Fruit fly (Drosophila melanogaster) whole organism, wandering third instar larva: ENCODE measurements around the gene Miga.
A peak's percentile ranks its signal among the peaks of the same experiment; 100 is the strongest.

Source experiments
- Abd-B ChIP-seq: fragments of >200 bp; optimal IDR thresholded peaks from 2 replicates; lab custom pipeline; 2017; ENCODE audit warnings: missing biosample characterization, missing genetic modification characterization
- CG32264 ChIP-seq: fragments of 200-800 bp; sonication (Bioruptor generic); optimal IDR thresholded peaks from 2 replicates; lab custom pipeline; 2016; ENCODE audit warnings: missing biosample characterization, missing genetic modification characterization
- CG9705 ChIP-seq: fragments of 200-800 bp; sonication (Bioruptor generic); optimal IDR thresholded peaks from 2 replicates; lab custom pipeline; 2018; ENCODE audit warnings: missing biosample characterization, mild to moderate bottlenecking, missing genetic modification characterization
- CrebA ChIP-seq: fragments of 200-800 bp; sonication (Bioruptor generic); optimal IDR thresholded peaks from 2 replicates; lab custom pipeline; 2016; ENCODE audit warnings: missing biosample characterization, mild to moderate bottlenecking, missing genetic modification characterization, borderline replicate concordance
- Dfd ChIP-seq: fragments of >200 bp; optimal IDR thresholded peaks from 2 replicates; lab custom pipeline; 2017; ENCODE audit warnings: missing biosample characterization, missing genetic modification characterization
- Dif ChIP-seq: fragments of 200-275, 200-300 bp; sonication (Bioruptor generic); optimal IDR thresholded peaks from 2 replicates; lab custom pipeline; 2018; ENCODE audit warnings: missing biosample characterization, missing genetic modification characterization; ENCODE audit not compliant: partially characterized antibody
- GATAd ChIP-seq: sonication (Bioruptor generic); optimal IDR thresholded peaks from 2 replicates; lab custom pipeline; 2016; ENCODE audit warnings: missing biosample characterization, missing genetic modification characterization
- HLH106 ChIP-seq: fragments of 200-800 bp; optimal IDR thresholded peaks from 3 replicates; lab custom pipeline; 2019; ENCODE audit warnings: missing biosample characterization, mild to moderate bottlenecking, missing genetic modification characterization, moderate library complexity
- Hnf4 ChIP-seq: fragments of 200-800 bp; sonication (Bioruptor generic); optimal IDR thresholded peaks from 2 replicates; lab custom pipeline; 2016; ENCODE audit warnings: missing biosample characterization, mild to moderate bottlenecking, missing genetic modification characterization
- Hr78 ChIP-seq: fragments of >200 bp; optimal IDR thresholded peaks from 2 replicates; lab custom pipeline; 2017; ENCODE audit warnings: missing biosample characterization, missing genetic modification characterization
- Hr83 ChIP-seq: fragments of 200-300 bp; sonication (Bioruptor generic); optimal IDR thresholded peaks from 2 replicates; lab custom pipeline; 2016; ENCODE audit warnings: missing biosample characterization, mild to moderate bottlenecking, missing genetic modification characterization, moderate library complexity; ENCODE audit not compliant: poor library complexity, severe bottlenecking
- Jra ChIP-seq: sonication (Bioruptor generic); optimal IDR thresholded peaks from 2 replicates; lab custom pipeline; 2016; ENCODE audit warnings: missing biosample characterization, missing genetic modification characterization
- Mio ChIP-seq: sonication (Bioruptor generic); optimal IDR thresholded peaks from 2 replicates; lab custom pipeline; 2016; ENCODE audit warnings: missing biosample characterization, missing genetic modification characterization
- Myc ChIP-seq: fragments of >200 bp; optimal IDR thresholded peaks from 2 replicates; lab custom pipeline; 2017
- N ChIP-seq: fragments of >200 bp; optimal IDR thresholded peaks from 2 replicates; lab custom pipeline; 2018; ENCODE audit warnings: missing biosample characterization, missing external identifiers, missing genetic modification characterization
- OdsH ChIP-seq: fragments of 200-800 bp; sonication (Bioruptor generic); optimal IDR thresholded peaks from 2 replicates; lab custom pipeline; 2016; ENCODE audit warnings: missing biosample characterization, mild to moderate bottlenecking, missing genetic modification characterization
- Rel ChIP-seq, 2 experiments: fragments of 200-800 bp; sonication (Bioruptor generic) in 1 of 2; optimal IDR thresholded peaks; 2 replicates in 1 of 2; 3 replicates in 1 of 2; lab custom pipeline; 2016 to 2019; ENCODE audit warnings: mild to moderate bottlenecking in 2 of 2, missing biosample characterization in 2 of 2, missing genetic modification characterization in 2 of 2, moderate library complexity in 1 of 2
- Sp1 ChIP-seq: fragments of 200-800 bp; sonication (Bioruptor generic); optimal IDR thresholded peaks from 3 replicates; lab custom pipeline; 2019; ENCODE audit warnings: missing biosample characterization, mild to moderate bottlenecking, missing genetic modification characterization, moderate library complexity
- Vsx2 ChIP-seq: fragments of 200-300, 225-300 bp; sonication (Bioruptor generic); optimal IDR thresholded peaks from 2 replicates; lab custom pipeline; 2018; ENCODE audit warnings: missing biosample characterization, missing genetic modification characterization; ENCODE audit not compliant: partially characterized antibody
- br ChIP-seq: fragments of 200-800 bp; sonication (Bioruptor generic); optimal IDR thresholded peaks from 2 replicates; lab custom pipeline; 2016; ENCODE audit warnings: missing biosample characterization, missing genetic modification characterization
- brk ChIP-seq: fragments of 200-800 bp; sonication (Bioruptor generic); optimal IDR thresholded peaks from 2 replicates; lab custom pipeline; 2016; ENCODE audit warnings: missing biosample characterization, mild to moderate bottlenecking, missing genetic modification characterization
- dl ChIP-seq, 2 experiments: fragments of 175-275, 200-275 bp in 1 of 2; fragments of 200-275 bp in 1 of 2; sonication (Bioruptor generic); optimal IDR thresholded peaks; lab custom pipeline; 2018; ENCODE audit warnings: mild to moderate bottlenecking in 2 of 2, missing biosample characterization in 2 of 2, missing genetic modification characterization in 2 of 2, moderate library complexity in 2 of 2; ENCODE audit not compliant: partially characterized antibody in 2 of 2, insufficient read depth in 1 of 2
- dmrt93B ChIP-seq: fragments of 200-800 bp; sonication (Bioruptor generic); optimal IDR thresholded peaks from 2 replicates; lab custom pipeline; 2018; ENCODE audit warnings: missing biosample characterization, mild to moderate bottlenecking, missing genetic modification characterization
- dsf ChIP-seq: sonication (Bioruptor generic); optimal IDR thresholded peaks from 2 replicates; lab custom pipeline; 2016; ENCODE audit warnings: missing biosample characterization, missing genetic modification characterization, borderline replicate concordance
- ey ChIP-seq: fragments of 200-800 bp; sonication (Bioruptor generic); optimal IDR thresholded peaks from 2 replicates; lab custom pipeline; 2016; ENCODE audit warnings: missing biosample characterization, missing genetic modification characterization
- foxo ChIP-seq, 2 experiments: fragments of 200-800 bp; sonication (Bioruptor generic); optimal IDR thresholded peaks; 2 replicates in 1 of 2; 3 replicates in 1 of 2; lab custom pipeline; 2016 to 2017; ENCODE audit warnings: missing biosample characterization in 2 of 2, missing genetic modification characterization in 2 of 2
- fru ChIP-seq: fragments of 200-800 bp; sonication (Bioruptor generic); optimal IDR thresholded peaks from 3 replicates; lab custom pipeline; 2016; ENCODE audit warnings: missing biosample characterization, mild to moderate bottlenecking, missing genetic modification characterization
- h ChIP-seq: fragments of 200-800 bp; sonication (Bioruptor generic); optimal IDR thresholded peaks from 3 replicates; lab custom pipeline; 2016; ENCODE audit warnings: missing biosample characterization, mild to moderate bottlenecking, missing genetic modification characterization
- jim ChIP-seq: fragments of 175-275, 200-325 bp; sonication (Bioruptor generic); optimal IDR thresholded peaks from 2 replicates; lab custom pipeline; 2016; ENCODE audit warnings: missing biosample characterization, mild to moderate bottlenecking, missing genetic modification characterization
- lola ChIP-seq: fragments of >200 bp; optimal IDR thresholded peaks from 2 replicates; lab custom pipeline; 2017; ENCODE audit warnings: missing biosample characterization, missing genetic modification characterization
- pan ChIP-seq: fragments of >200 bp; optimal IDR thresholded peaks from 2 replicates; lab custom pipeline; 2017
- psq ChIP-seq: fragments of 200-800 bp; sonication (Bioruptor generic); optimal IDR thresholded peaks from 3 replicates; lab custom pipeline; 2017; ENCODE audit warnings: missing biosample characterization, mild to moderate bottlenecking, missing genetic modification characterization, moderate library complexity
- rgr ChIP-seq: fragments of 200-800 bp; sonication (Bioruptor generic); optimal IDR thresholded peaks from 3 replicates; lab custom pipeline; 2016; ENCODE audit warnings: missing biosample characterization, mild to moderate bottlenecking, missing genetic modification characterization
- sage ChIP-seq: fragments of 200-800 bp; sonication (Bioruptor generic); optimal IDR thresholded peaks from 2 replicates; lab custom pipeline; 2016; ENCODE audit warnings: missing biosample characterization, mild to moderate bottlenecking, missing genetic modification characterization
- tai ChIP-seq: sonication (Bioruptor generic); optimal IDR thresholded peaks from 2 replicates; lab custom pipeline; 2016; ENCODE audit warnings: missing biosample characterization, missing genetic modification characterization
- usp ChIP-seq: fragments of >200 bp; optimal IDR thresholded peaks from 2 replicates; lab custom pipeline; 2017; ENCODE audit warnings: missing biosample characterization, missing genetic modification characterization
- woc ChIP-seq: sonication (Bioruptor generic); optimal IDR thresholded peaks from 2 replicates; lab custom pipeline; 2016; ENCODE audit warnings: missing biosample characterization, mild to moderate bottlenecking, missing genetic modification characterization

The Miga gene

DNA sequence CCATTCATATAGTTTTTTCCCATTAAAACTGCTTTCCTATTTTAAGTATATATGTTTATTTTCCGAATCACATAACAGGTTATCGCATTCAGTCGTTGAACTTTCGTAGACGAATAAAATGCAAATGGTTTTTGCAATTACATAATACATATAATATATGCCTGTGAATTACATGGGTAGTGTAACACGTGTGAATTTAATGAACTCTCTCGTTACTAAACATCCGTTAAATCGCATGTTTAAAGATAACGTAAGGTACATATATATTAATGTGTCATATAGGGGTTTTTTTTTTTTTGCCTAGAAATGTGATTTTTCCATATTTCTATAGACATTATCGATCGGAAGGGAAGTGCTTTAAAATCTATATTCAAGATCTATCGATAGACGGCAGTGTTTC, 32.0 kb upstream of the Miga start:
- no peak for TF ChIP-seq Rel (GFP tag; optimal IDR thresholded peaks at IDR 0.05; lab: Kevin White, UChicago)
- peak; percentile 84 for TF ChIP-seq Rel (tag; optimal IDR thresholded peaks at IDR 0.05; lab: Kevin White, UChicago)
- no peak for TF ChIP-seq jim (GFP tag; lab: Kevin White, UChicago)

DNA sequence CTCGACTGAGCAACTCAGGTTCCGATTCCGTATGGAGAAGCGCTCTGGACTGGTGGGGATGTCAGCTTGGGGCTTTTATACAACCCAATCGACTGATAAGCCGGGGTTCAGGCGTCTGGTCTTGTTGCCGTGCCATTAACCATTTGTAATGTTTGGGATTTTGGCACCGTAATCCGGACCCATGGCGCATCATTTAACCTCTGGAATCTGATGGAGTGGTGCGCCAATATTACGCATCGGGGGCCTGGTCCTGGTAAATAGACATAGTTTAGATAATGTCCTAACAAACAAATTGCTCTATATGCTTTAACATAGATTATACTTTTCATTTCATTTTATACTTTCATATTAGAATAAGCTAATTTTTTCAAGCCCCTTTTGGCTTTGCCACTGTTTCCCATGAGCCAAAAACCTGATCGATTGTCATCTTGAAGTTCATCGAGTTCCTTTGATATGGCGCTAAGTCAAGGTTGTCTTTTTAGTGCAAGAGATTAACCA, 31.4 kb upstream of the Miga start, which contains the start of gene CG12116:
CG12116 (minus strand) TSS at position 51 of the 498 bp plus-strand sequence.
- peak; percentile 66 for TF ChIP-seq rgr (GFP tag; lab: Kevin White, UChicago)
- TF ChIP-seq dmrt93B (GFP tag; lab: Kevin White, UChicago) = no peak
- peak; percentile 35 for TF ChIP-seq HLH106 (tag; lab: Kevin White, UChicago)
- no peak for TF ChIP-seq Dfd
- TF ChIP-seq Hr78 (GFP tag; lab: Kevin White, UChicago) = no peak
- TF ChIP-seq Jra (GFP tag; lab: Kevin White, UChicago) = no peak
- TF ChIP-seq fru (GFP tag; lab: Kevin White, UChicago) = peak; percentile 65
- TF ChIP-seq ey (GFP tag; lab: Kevin White, UChicago) = peak; percentile 71
- TF ChIP-seq h (GFP tag; lab: Kevin White, UChicago) = peak; percentile 64
- TF ChIP-seq Hnf4 (GFP tag; lab: Kevin White, UChicago) = peak; percentile 42
- peak; percentile 53 for TF ChIP-seq br (GFP tag; lab: Kevin White, UChicago)
- no peak for TF ChIP-seq usp (GFP tag; lab: Kevin White, UChicago)
- peak in 1 of 2 experiments; percentile 61 for TF ChIP-seq foxo (GFP tag; optimal IDR thresholded peaks at IDR 0.05; lab: Kevin White, UChicago)
- no peak for TF ChIP-seq N
- no peak for TF ChIP-seq CG9705 (GFP tag; lab: Kevin White, UChicago)
- no peak for TF ChIP-seq pan (lab: Kevin White, UChicago)
- TF ChIP-seq GATAd (GFP tag; lab: Kevin White, UChicago) = no peak
- TF ChIP-seq OdsH (GFP tag; lab: Kevin White, UChicago) = peak; percentile 62
- no peak for TF ChIP-seq lola (GFP tag; lab: Kevin White, UChicago)
- no peak for TF ChIP-seq Rel (GFP tag; optimal IDR thresholded peaks at IDR 0.05; lab: Kevin White, UChicago)
- peak; percentile 80 for TF ChIP-seq Rel (tag; optimal IDR thresholded peaks at IDR 0.05; lab: Kevin White, UChicago)
- peak; percentile 9 for TF ChIP-seq psq (GFP tag; lab: Kevin White, UChicago)
- TF ChIP-seq woc (GFP tag; lab: Kevin White, UChicago) = no peak

DNA sequence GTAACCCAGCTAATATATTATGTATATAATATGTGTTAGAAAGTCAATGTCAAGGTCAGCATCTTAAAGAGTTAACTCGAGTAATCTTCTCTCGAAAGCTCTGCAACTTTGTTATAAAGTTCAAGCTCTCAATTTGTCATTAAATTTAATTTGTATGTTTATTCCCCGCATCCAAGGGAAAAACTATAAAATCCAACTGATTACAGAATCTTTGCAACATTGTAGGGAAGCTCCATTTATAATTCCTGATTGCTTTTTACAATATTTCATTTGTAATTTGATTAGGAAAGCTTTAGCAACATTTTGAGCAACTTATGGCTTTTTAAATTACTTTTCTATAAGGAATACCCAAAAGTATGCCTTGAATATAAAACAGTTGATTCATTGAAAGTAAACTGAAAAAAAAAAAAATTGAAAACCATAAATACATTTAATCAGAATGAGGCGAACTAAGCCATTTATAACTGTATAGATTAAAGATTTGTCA, 29.2 kb upstream of the Miga start:
- no peak for TF ChIP-seq N
- no peak for TF ChIP-seq Hr83 (GFP tag; lab: Kevin White, UChicago)
- TF ChIP-seq psq (GFP tag; lab: Kevin White, UChicago) = no peak

DNA sequence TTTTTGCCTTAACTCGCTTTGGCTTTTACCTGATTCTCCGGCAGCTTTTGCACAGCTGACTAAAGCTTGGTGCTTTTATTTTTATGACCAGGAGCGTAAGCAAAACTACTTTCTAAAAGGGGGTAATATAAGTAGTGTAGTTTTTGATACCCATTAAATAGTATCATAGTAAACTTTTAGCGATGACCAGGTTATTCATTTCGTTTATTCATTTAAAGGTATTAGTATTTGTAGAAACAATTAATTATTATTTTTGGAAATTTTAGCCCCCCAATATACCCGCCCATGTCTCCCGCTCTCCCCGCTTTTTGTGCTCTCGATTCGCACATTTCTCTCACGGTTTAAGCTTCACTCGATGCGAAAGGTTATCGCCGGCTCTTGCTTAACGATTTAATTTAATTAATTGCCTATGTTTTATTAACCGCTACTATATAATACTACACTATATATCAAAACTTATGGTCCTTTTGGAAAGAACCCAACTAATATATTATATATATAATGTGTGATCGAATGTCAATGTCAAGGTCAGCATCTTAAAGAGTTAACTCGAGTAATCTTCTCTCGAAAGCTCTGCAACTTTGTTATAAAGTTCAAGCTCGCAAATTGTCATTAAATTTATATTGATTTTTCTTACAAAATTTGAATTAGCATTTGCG, 26.9 kb upstream of the Miga start, which contains the start of gene Sptr:
Sptr (minus strand) TSS at position 61 of the 659 bp plus-strand sequence.
- TF ChIP-seq CG9705 (GFP tag; lab: Kevin White, UChicago) (peak; percentile 91), Dif (no peak), Rel (GFP tag; optimal IDR thresholded peaks at IDR 0.05; lab: Kevin White, UChicago) (peak; percentile 77), Rel (tag; optimal IDR thresholded peaks at IDR 0.05; lab: Kevin White, UChicago) (peak; percentile 82), sage (peak; percentile 87), Hr78 (GFP tag; lab: Kevin White, UChicago) (no peak), pan (lab: Kevin White, UChicago) (no peak), OdsH (GFP tag; lab: Kevin White, UChicago) (peak; percentile 97), Myc (lab: Kevin White, UChicago) (no peak), Hr83 (GFP tag; lab: Kevin White, UChicago) (no peak), woc (GFP tag; lab: Kevin White, UChicago) (peak; percentile 92), dl (GFP tag; optimal IDR thresholded peaks at IDR 0.05; lab: Kevin White, UChicago; ENCODE audit: insufficient read depth in 1 of 2, partially characterized antibody in 2 of 2) (no peak), CG32264 (GFP tag; lab: Kevin White, UChicago) (peak; percentile 80), N (no peak), usp (GFP tag; lab: Kevin White, UChicago) (no peak), br (GFP tag; lab: Kevin White, UChicago) (peak; percentile 92), CrebA (GFP tag; lab: Kevin White, UChicago) (peak; percentile 73), jim (GFP tag; lab: Kevin White, UChicago) (no peak), lola (GFP tag; lab: Kevin White, UChicago) (no peak), h (GFP tag; lab: Kevin White, UChicago) (peak; percentile 96), HLH106 (tag; lab: Kevin White, UChicago) (peak; percentile 96), rgr (GFP tag; lab: Kevin White, UChicago) (peak; percentile 97), Abd-B (GFP tag; lab: Kevin White, UChicago) (no peak), dsf (GFP tag; lab: Kevin White, UChicago) (peak; percentile 58), Vsx2 (GFP tag; lab: Kevin White, UChicago) (no peak), foxo (GFP tag; optimal IDR thresholded peaks at IDR 0.05; lab: Kevin White, UChicago) (peak; percentile 56 to 96), ey (GFP tag; lab: Kevin White, UChicago) (peak; percentile 93), fru (GFP tag; lab: Kevin White, UChicago) (peak; percentile 96), Hnf4 (GFP tag; lab: Kevin White, UChicago) (peak; percentile 94), tai (GFP tag; lab: Kevin White, UChicago) (peak; percentile 82), Dfd (no peak), Sp1 (GFP tag; lab: Kevin White, UChicago) (peak; percentile 96), brk (GFP tag; lab: Kevin White, UChicago) (peak; percentile 91), Mio (GFP tag; lab: Kevin White, UChicago) (peak; percentile 19), Jra (GFP tag; lab: Kevin White, UChicago) (peak; percentile 84), GATAd (GFP tag; lab: Kevin White, UChicago) (peak; percentile 51)
